Fruit fly (Drosophila melanogaster): ENCODE data around the gene Sptr.

dm6 chrX:8491452-8492046 is 27.3 kb upstream of the Sptr start:
- TF ChIP-seq CTCF (optimal IDR thresholded peaks at IDR 0.05) (no peak), CG8478 (optimal IDR thresholded peaks at IDR 0.05) (no peak)
